Fruit fly (Drosophila melanogaster) whole organism: ENCODE results near the gene nSyb.

Experiments
- CG8478 ChIP-seq: fragments of >200 bp; optimal IDR thresholded peaks from 2 replicates; lab custom pipeline; 2018; ENCODE audit warnings: inconsistent platforms
- Dll ChIP-seq: fragments of >200 bp; optimal IDR thresholded peaks from 2 replicates; lab custom pipeline; 2017
- EcR ChIP-seq, 2 experiments: fragments of >200 bp; optimal IDR thresholded peaks; 2 replicates each; lab custom pipeline; 2017; ENCODE audit warnings: missing biosample characterization in 2 of 2, missing genetic modification characterization in 2 of 2, missing genetic modification reagents in 2 of 2
- pan ChIP-seq: fragments of >200 bp; optimal IDR thresholded peaks from 2 replicates; lab custom pipeline; 2017
- psq ChIP-seq: fragments of >200 bp; optimal IDR thresholded peaks from 2 replicates; lab custom pipeline; 2017
- usp ChIP-seq: fragments of >200 bp; optimal IDR thresholded peaks from 2 replicates; lab custom pipeline; 2017; ENCODE audit warnings: missing biosample characterization, missing genetic modification characterization, mixed read lengths

Gene nSyb

DNA sequence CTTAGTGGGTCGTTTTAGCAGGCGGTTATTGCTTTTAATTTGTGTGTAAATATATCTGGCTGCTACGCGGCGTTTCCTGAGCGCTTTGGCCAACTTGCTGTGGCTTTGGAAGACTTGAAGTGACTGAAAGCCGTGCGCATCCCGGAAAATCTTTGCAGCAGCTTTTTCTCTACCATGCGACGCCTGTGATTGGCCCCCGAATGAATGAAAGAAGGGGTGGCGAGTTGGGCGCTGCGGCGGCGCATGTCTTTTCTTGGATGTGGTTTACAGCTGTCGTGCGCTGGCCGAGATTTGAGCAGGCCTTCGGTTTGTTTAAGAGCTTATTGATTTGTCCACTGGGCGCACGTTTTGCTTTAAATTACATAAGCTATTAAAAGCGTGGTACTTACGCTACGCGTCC, 26.0 kb upstream of the nSyb start:
- TF ChIP-seq EcR (GFP tag; optimal IDR thresholded peaks at IDR 0.05; lab: Kevin White, UChicago) (no peak), CG8478 (lab: Kevin White, UChicago) (no peak), Dll (lab: Kevin White, UChicago) (no peak), psq (lab: Kevin White, UChicago) (no peak), pan (lab: Kevin White, UChicago) (no peak), usp (GFP tag; lab: Kevin White, UChicago) (no peak)

DNA sequence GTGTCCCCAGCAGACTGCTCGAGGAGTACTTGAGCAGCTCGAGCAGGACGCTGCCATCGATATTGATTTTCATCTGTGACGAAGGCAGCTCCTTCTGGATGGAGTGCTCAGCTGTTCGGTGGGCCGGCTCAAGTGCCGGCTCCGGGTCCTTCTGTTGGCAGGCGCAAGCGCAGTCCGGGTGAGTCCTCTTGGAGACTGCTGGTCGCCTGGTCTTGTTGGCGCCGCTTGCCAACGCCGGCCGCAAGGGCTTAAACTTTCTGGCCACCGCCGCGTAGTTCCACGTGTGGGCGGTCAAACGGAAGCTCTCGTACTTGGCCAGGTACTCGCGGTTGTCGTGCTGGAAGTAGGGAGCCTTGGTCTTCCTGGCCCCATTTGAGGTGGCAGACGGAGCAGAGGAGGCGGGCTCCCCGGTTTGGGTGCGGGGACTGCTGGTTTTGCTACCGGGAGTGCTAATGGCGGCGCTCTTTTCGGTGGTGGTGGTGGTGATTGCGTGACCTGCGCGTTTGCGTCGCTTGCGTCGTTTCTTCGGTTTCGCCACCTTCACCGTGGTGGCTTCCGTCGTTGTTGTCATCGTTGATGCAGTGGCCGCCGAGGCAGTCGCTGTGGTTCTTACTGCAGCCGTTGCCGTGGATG, 24.3 kb upstream of the nSyb start:
- TF ChIP-seq CG8478 (lab: Kevin White, UChicago) = no peak
- no peak for TF ChIP-seq Dll (lab: Kevin White, UChicago)
- TF ChIP-seq usp (GFP tag; lab: Kevin White, UChicago) = no peak
- no peak for TF ChIP-seq EcR (GFP tag; optimal IDR thresholded peaks at IDR 0.05; lab: Kevin White, UChicago)
- TF ChIP-seq pan (lab: Kevin White, UChicago) = no peak
- TF ChIP-seq psq (lab: Kevin White, UChicago) = no peak

DNA sequence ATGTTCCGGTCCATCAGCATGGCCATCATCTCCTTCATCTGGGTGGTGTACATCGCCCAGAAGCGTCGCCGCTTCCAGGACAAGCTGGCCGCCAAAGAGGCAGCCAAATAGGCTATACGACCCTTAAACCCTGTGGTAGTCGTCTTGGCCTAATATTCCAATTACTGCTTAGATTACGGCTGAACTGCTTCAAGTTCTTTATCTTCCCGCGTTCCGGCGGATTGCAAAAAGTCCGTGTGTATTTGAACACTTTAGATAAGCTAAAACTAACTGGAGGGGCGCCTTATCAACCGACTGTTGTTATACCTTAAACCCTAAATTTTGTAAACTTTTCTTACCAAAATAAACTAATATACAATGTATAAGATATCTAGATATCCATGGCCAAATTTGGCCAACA, 16.2 kb upstream of the nSyb start:
- TF ChIP-seq psq (lab: Kevin White, UChicago) (no peak), EcR (GFP tag; optimal IDR thresholded peaks at IDR 0.05; lab: Kevin White, UChicago) (no peak), usp (GFP tag; lab: Kevin White, UChicago) (no peak), pan (lab: Kevin White, UChicago) (no peak), Dll (lab: Kevin White, UChicago) (no peak), CG8478 (lab: Kevin White, UChicago) (no peak)

DNA sequence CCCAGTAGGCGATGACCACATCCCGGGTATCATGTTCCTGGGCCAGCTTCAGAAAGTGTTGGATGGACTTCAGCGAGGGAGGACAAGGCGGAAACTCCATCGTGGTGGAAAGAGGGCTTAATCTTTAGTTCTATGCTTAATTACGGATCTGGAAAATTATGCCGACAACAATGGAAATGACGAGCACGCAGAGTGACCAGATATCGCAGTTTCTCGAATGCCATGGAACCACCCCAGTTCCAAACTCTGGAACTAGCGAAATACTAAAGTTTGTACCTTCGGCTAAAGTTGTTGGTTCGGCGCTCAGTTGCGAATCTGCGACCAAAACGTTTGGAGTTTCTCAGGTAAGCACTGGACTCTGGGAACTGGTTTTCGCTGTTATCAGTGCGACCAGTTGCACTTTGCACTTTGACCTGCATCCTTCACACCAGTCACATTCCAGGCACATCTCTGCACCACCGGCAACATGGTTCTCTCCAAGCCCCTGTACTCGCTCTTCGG, 15.2 kb upstream of the nSyb start, which contains the start of the genes CG7970 and Vta1:
Gene CG7970, plus strand, starts transcription at position 51 of the 501 bp plus-strand sequence.
Gene Vta1, minus strand, starts transcription at position 201 of the 501 bp plus-strand sequence.
- TF ChIP-seq psq (lab: Kevin White, UChicago) = no peak
- TF ChIP-seq pan (lab: Kevin White, UChicago) = no peak
- no peak for TF ChIP-seq CG8478 (lab: Kevin White, UChicago)
- TF ChIP-seq Dll (lab: Kevin White, UChicago) = no peak
- no peak for TF ChIP-seq EcR (GFP tag; optimal IDR thresholded peaks at IDR 0.05; lab: Kevin White, UChicago)
- TF ChIP-seq usp (GFP tag; lab: Kevin White, UChicago) = no peak

- no peak for TF ChIP-seq Dll (lab: Kevin White, UChicago)
- no peak for TF ChIP-seq pan (lab: Kevin White, UChicago)
- no peak for TF ChIP-seq CG8478 (lab: Kevin White, UChicago)
- TF ChIP-seq psq (lab: Kevin White, UChicago) = no peak
- no peak for TF ChIP-seq EcR (GFP tag; optimal IDR thresholded peaks at IDR 0.05; lab: Kevin White, UChicago)
- TF ChIP-seq usp (GFP tag; lab: Kevin White, UChicago) = no peak
Measured at dm6 chr3L:1649363-1649762, 11.8 kb upstream of the nSyb start.

- TF ChIP-seq CG8478 (lab: Kevin White, UChicago) = no peak
- TF ChIP-seq usp (GFP tag; lab: Kevin White, UChicago) = no peak
- TF ChIP-seq EcR (GFP tag; optimal IDR thresholded peaks at IDR 0.05; lab: Kevin White, UChicago) = no peak
- no peak for TF ChIP-seq psq (lab: Kevin White, UChicago)
- TF ChIP-seq pan (lab: Kevin White, UChicago) = no peak
- TF ChIP-seq Dll (lab: Kevin White, UChicago) = no peak
Measured at dm6 chr3L:1648690-1649355, 11.3 kb upstream of the nSyb start, which contains the start of gene CG13920. TSS of gene CG13920 (plus strand) at chr3L:1648944.

- TF ChIP-seq pan (lab: Kevin White, UChicago) = no peak
- TF ChIP-seq Dll (lab: Kevin White, UChicago) = no peak
- TF ChIP-seq psq (lab: Kevin White, UChicago) = no peak
- TF ChIP-seq CG8478 (lab: Kevin White, UChicago) = no peak
Measured at dm6 chr3L:1647276-1647919, 9.8 kb upstream of the nSyb start, which contains the start of the genes CG17249 and Bro. TSS of gene CG17249 (minus strand) at chr3L:1647464. TSS of gene Bro (plus strand) at chr3L:1647869.

- TF ChIP-seq Dll (lab: Kevin White, UChicago) (no peak), EcR (GFP tag; optimal IDR thresholded peaks at IDR 0.05; lab: Kevin White, UChicago) (no peak), CG8478 (lab: Kevin White, UChicago) (no peak), psq (lab: Kevin White, UChicago) (no peak), usp (GFP tag; lab: Kevin White, UChicago) (no peak)
Measured at dm6 chr3L:1644920-1645567, 7.5 kb upstream of the nSyb start, which contains the start of the genes alphaCOP and CG13919. TSS of gene alphaCOP (minus strand) at chr3L:1645199. TSS of gene CG13919 (plus strand) at chr3L:1645467.

dm6 chr3L:1639185-1639812, 1.7 kb upstream of the nSyb start, which contains the start of the genes Mettl2 and Bgb:
TSS of gene Mettl2 (minus strand) at chr3L:1639235.
TSS of gene Bgb (plus strand) at chr3L:1639711.
- TF ChIP-seq CG8478 (lab: Kevin White, UChicago) (no peak), psq (lab: Kevin White, UChicago) (no peak), Dll (lab: Kevin White, UChicago) (no peak), usp (GFP tag; lab: Kevin White, UChicago) (no peak)

dm6 chr3L:1636886-1637285, 666 bp downstream of the nSyb start:
- TF ChIP-seq Dll (lab: Kevin White, UChicago) = no peak
- TF ChIP-seq pan (lab: Kevin White, UChicago) = no peak
